Fruit fly (Drosophila melanogaster) whole organism, pupa: ENCODE measurements around the gene CG5225.

Source experiments
- CG10348 ChIP-seq: fragments of 200-800 bp; sonication (Bioruptor generic); IDR thresholded peaks from 2 replicates; pipeline ENCODE4 v1.3.6; 2022; ENCODE audit warnings: missing biosample characterization, missing genetic modification characterization
- CG12605 ChIP-seq: fragments of 200-800 bp; sonication (Bioruptor generic); IDR thresholded peaks from 2 replicates; pipeline ENCODE4 v1.3.6; 2022; ENCODE audit warnings: missing biosample characterization, missing genetic modification characterization
- CG13204 ChIP-seq: fragments of 200-800 bp; sonication (Bioruptor generic); optimal IDR thresholded peaks from 2 replicates; lab custom pipeline; 2018; ENCODE audit warnings: missing biosample characterization, mild to moderate bottlenecking, missing genetic modification characterization, moderate library complexity
- CG14655 ChIP-seq: fragments of 200-800 bp; sonication (Bioruptor generic); optimal IDR thresholded peaks from 3 replicates; lab custom pipeline; 2017; ENCODE audit warnings: mild to moderate bottlenecking, missing biosample characterization, missing genetic modification reagents, missing genetic modification characterization
- CG15710 ChIP-seq: fragments of 200-800 bp; sonication (Bioruptor generic); optimal IDR thresholded peaks from 2 replicates; lab custom pipeline; 2018; ENCODE audit warnings: missing biosample characterization, mild to moderate bottlenecking, missing genetic modification characterization, moderate library complexity
- CG17806 ChIP-seq: fragments of 200-800 bp; sonication (Bioruptor generic); optimal IDR thresholded peaks from 2 replicates; lab custom pipeline; 2018; ENCODE audit warnings: missing biosample characterization, mild to moderate bottlenecking, missing genetic modification characterization, moderate library complexity
- CG32121 ChIP-seq: fragments of 200-800 bp; sonication (Bioruptor generic); IDR thresholded peaks from 2 replicates; pipeline ENCODE4 v1.3.6; 2022; ENCODE audit warnings: missing biosample characterization, missing genetic modification characterization
- CG34367 ChIP-seq: fragments of 200-800 bp; sonication (Bioruptor generic); optimal IDR thresholded peaks from 2 replicates; lab custom pipeline; 2018; ENCODE audit warnings: missing biosample characterization, mild to moderate bottlenecking, missing genetic modification characterization
- CG4496 ChIP-seq: fragments of 200-800 bp; sonication (Bioruptor generic); IDR thresholded peaks from 3 replicates; pipeline ENCODE4 v1.3.6; 2022; ENCODE audit warnings: missing biosample characterization, missing genetic modification characterization
- CG8159 ChIP-seq: fragments of 200-800 bp; sonication (Bioruptor generic); optimal IDR thresholded peaks from 3 replicates; lab custom pipeline; 2018; ENCODE audit warnings: missing biosample characterization, mild to moderate bottlenecking, missing genetic modification characterization, moderate library complexity
- CG8301 ChIP-seq: fragments of 200-800 bp; sonication (Bioruptor generic); optimal IDR thresholded peaks from 2 replicates; lab custom pipeline; 2018; ENCODE audit warnings: missing biosample characterization, mild to moderate bottlenecking, missing genetic modification characterization
- CG9948 ChIP-seq: fragments of 200-800 bp; sonication (Bioruptor generic); optimal IDR thresholded peaks from 2 replicates; lab custom pipeline; 2018; ENCODE audit warnings: missing biosample characterization, mild to moderate bottlenecking, missing genetic modification characterization, moderate library complexity
- D1 ChIP-seq: fragments of 200-800 bp; sonication (Bioruptor generic); optimal IDR thresholded peaks from 2 replicates; lab custom pipeline; 2018; ENCODE audit warnings: missing biosample characterization, mild to moderate bottlenecking, missing genetic modification characterization, moderate library complexity
- EcR ChIP-seq: fragments of 200-800 bp; sonication (Bioruptor generic); optimal IDR thresholded peaks from 3 replicates; lab custom pipeline; 2019; ENCODE audit warnings: missing biosample characterization, missing genetic modification characterization, mild to moderate bottlenecking, moderate library complexity, missing genetic modification reagents
- Ets98B ChIP-seq: fragments of 200-800 bp; sonication (Bioruptor generic); IDR thresholded peaks from 2 replicates; pipeline ENCODE4 v1.3.6; 2022; ENCODE audit warnings: missing biosample characterization, missing genetic modification characterization
- Pif1A ChIP-seq: fragments of 200-800 bp; sonication (Bioruptor generic); optimal IDR thresholded peaks from 3 replicates; lab custom pipeline; 2016; ENCODE audit warnings: missing biosample characterization, missing genetic modification characterization
- Pif1B ChIP-seq: fragments of 200-800 bp; sonication (Bioruptor generic); optimal IDR thresholded peaks from 3 replicates; lab custom pipeline; 2016; ENCODE audit warnings: missing biosample characterization, missing genetic modification characterization
- Snoo ChIP-seq: fragments of 200-800 bp; sonication (Bioruptor generic); optimal IDR thresholded peaks from 3 replicates; lab custom pipeline; 2017; ENCODE audit warnings: missing biosample characterization, mild to moderate bottlenecking, missing genetic modification characterization, inconsistent platforms
- fd96Ca ChIP-seq: fragments of 200-800 bp; sonication (Bioruptor generic); IDR thresholded peaks from 3 replicates; pipeline ENCODE4 v1.3.6; 2022; ENCODE audit warnings: missing biosample characterization, missing genetic modification characterization
- gl ChIP-seq: fragments of 200-800 bp; sonication (Bioruptor generic); optimal IDR thresholded peaks from 2 replicates; lab custom pipeline; 2018; ENCODE audit warnings: missing biosample characterization, mild to moderate bottlenecking, missing genetic modification characterization
- rn ChIP-seq: fragments of 200-800 bp; sonication (Bioruptor generic); IDR thresholded peaks from 2 replicates; pipeline ENCODE4 v1.3.6; 2022; ENCODE audit warnings: missing biosample characterization, missing genetic modification characterization

The CG5225 gene

dm6 chr3R:17059100-17059810 is 30.8 kb downstream of the CG5225 start:
- TF ChIP-seq EcR (GFP tag; lab: Kevin White, UChicago) (peak; percentile 55), rn (GFP tag; lab: Robert Waterston, UW) (peak; percentile 68), gl (peak; percentile 54), CG12605 (peak; percentile 9; the same call in 1 of the 2 replicates), CG32121 (GFP tag; lab: Robert Waterston, UW) (peak; percentile 42; the same call in 1 of the 2 replicates), CG10348 (GFP tag; lab: Robert Waterston, UW) (peak; percentile 58), Ets98B (peak; percentile 58), CG34367 (tag; lab: Kevin White, UChicago) (peak; percentile 86), CG4496 (GFP tag; lab: Robert Waterston, UW) (peak; percentile 66), CG9948 (tag; lab: Kevin White, UChicago) (peak; percentile 91), Snoo (tag; lab: Kevin White, UChicago) (peak; percentile 72), Pif1A (peak; percentile 80), CG8301 (peak; percentile 93), D1 (tag; lab: Kevin White, UChicago) (peak; percentile 65), CG14655 (GFP tag; lab: Kevin White, UChicago) (peak; percentile 96), Pif1B (GFP tag; lab: Kevin White, UChicago) (peak; percentile 81), CG13204 (GFP tag; lab: Kevin White, UChicago) (peak; percentile 85), CG8159 (tag; lab: Kevin White, UChicago) (peak; percentile 91), CG17806 (peak; percentile 78), fd96Ca (GFP tag; lab: Robert Waterston, UW) (peak; percentile 80), CG15710 (tag; lab: Kevin White, UChicago) (peak; percentile 88)

DNA sequence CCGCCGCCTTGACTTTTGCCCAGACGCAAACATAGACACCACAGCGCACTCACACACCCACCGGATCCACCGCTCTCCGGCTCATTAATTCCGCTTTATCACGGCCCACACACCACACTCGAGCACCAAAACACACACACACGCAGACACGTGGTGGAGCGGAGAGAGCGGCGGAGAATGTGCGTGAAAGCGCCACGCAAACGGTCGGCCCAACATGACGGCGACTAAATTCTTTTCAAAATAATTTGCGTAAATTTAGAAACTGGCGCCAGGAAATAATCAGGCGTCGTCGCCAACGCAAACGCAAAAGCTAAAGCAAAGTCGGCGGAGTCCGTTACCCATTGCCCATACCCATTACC is 31.3 kb downstream of the CG5225 start:
- no peak for TF ChIP-seq CG15710 (tag; lab: Kevin White, UChicago)
- peak; percentile 78 for TF ChIP-seq CG13204 (GFP tag; lab: Kevin White, UChicago)

dm6 chr3R:17060244-17060664 is 31.8 kb downstream of the CG5225 start:
- TF ChIP-seq CG15710 (tag; lab: Kevin White, UChicago) (peak; percentile 70), rn (GFP tag; lab: Robert Waterston, UW) (no peak; the same call in 1 of the 2 replicates), Ets98B (peak; percentile 42), CG8159 (tag; lab: Kevin White, UChicago) (peak; percentile 79), CG9948 (tag; lab: Kevin White, UChicago) (peak; percentile 75), Pif1B (GFP tag; lab: Kevin White, UChicago) (peak; percentile 74), CG32121 (GFP tag; lab: Robert Waterston, UW) (no peak; the same call in 1 of the 2 replicates), CG34367 (tag; lab: Kevin White, UChicago) (peak; percentile 39), CG8301 (peak; percentile 78), CG13204 (GFP tag; lab: Kevin White, UChicago) (no peak), gl (peak; percentile 13), fd96Ca (GFP tag; lab: Robert Waterston, UW) (0 out of 3 replicates have a peak, but pooled peaks have one; percentile 6), D1 (tag; lab: Kevin White, UChicago) (peak; percentile 65), Snoo (tag; lab: Kevin White, UChicago) (no peak), CG10348 (GFP tag; lab: Robert Waterston, UW) (no peak), CG4496 (GFP tag; lab: Robert Waterston, UW) (peak; percentile 77), CG17806 (peak; percentile 67), CG12605 (0 out of 2 replicates have a peak, but pooled peaks have one; percentile 29), Pif1A (peak; percentile 77), CG14655 (GFP tag; lab: Kevin White, UChicago) (peak; percentile 90), EcR (GFP tag; lab: Kevin White, UChicago) (no peak)

- TF ChIP-seq gl (no peak), Pif1A (no peak), D1 (tag; lab: Kevin White, UChicago) (no peak), CG17806 (no peak), CG32121 (GFP tag; lab: Robert Waterston, UW) (no peak), CG8159 (tag; lab: Kevin White, UChicago) (no peak), CG13204 (GFP tag; lab: Kevin White, UChicago) (no peak), CG9948 (tag; lab: Kevin White, UChicago) (no peak), rn (GFP tag; lab: Robert Waterston, UW) (no peak), CG10348 (GFP tag; lab: Robert Waterston, UW) (no peak)
These were observed 32.4 kb downstream of the CG5225 start for dm6 chr3R:17060809-17061394.

DNA sequence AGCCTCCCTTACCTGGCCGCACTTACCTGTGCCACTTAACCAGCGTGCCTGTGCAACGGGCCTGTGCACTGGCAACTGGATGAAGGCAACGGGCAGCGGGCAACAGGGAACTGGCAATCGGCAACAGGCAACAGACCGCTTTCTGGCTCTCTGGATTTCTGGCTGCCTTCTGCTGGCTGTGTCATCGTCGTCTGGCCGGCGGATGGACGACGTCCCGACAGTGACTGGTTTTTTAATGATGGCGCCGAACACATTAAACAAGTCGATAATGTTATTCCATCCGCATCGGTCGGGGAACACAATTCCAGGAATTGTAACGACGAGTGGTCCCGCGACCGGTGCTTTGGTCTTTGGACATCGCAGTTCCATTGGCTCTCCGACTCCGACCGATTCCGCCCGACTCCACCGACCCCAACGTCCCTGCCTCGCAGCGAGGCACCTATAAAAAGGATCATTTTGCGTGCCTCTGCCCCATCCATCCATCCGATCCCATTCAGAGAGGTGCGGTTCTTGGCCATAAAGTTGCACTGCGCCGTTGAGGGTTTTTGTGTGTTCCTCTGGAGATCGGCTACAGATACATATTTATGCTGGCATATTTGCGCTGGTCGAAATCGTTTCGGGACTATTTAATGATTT is 33.4 kb downstream of the CG5225 start:
- TF ChIP-seq CG8159 (tag; lab: Kevin White, UChicago) (no peak), CG9948 (tag; lab: Kevin White, UChicago) (no peak), CG12605 (no peak), CG13204 (GFP tag; lab: Kevin White, UChicago) (peak; percentile 92), CG8301 (no peak), CG14655 (GFP tag; lab: Kevin White, UChicago) (no peak), CG4496 (GFP tag; lab: Robert Waterston, UW) (no peak), CG15710 (tag; lab: Kevin White, UChicago) (no peak), CG34367 (tag; lab: Kevin White, UChicago) (no peak), rn (GFP tag; lab: Robert Waterston, UW) (no peak), EcR (GFP tag; lab: Kevin White, UChicago) (peak; percentile 78), fd96Ca (GFP tag; lab: Robert Waterston, UW) (0 out of 3 replicates have a peak, but pooled peaks have one; percentile 24), Snoo (tag; lab: Kevin White, UChicago) (peak; percentile 51), Pif1A (no peak), D1 (tag; lab: Kevin White, UChicago) (no peak), Ets98B (no peak), CG10348 (GFP tag; lab: Robert Waterston, UW) (no peak), CG17806 (no peak), gl (no peak), Pif1B (GFP tag; lab: Kevin White, UChicago) (no peak), CG32121 (GFP tag; lab: Robert Waterston, UW) (no peak)
